Worm (Caenorhabditis elegans) whole organism, midembryonic: ENCODE results near the gene bus-12.

Source experiments
- T22C8.4 ChIP-seq: fragments of 200-800 bp; sonication (Bioruptor generic); IDR thresholded peaks from 2 replicates; pipeline ENCODE4 v1.3.6; 2022; ENCODE audit warnings: missing genetic modification characterization, missing compliant biosample characterization
- cog-1 ChIP-seq: sonication (generic microtip); optimal IDR thresholded peaks from 2 replicates; lab custom pipeline; 2016; ENCODE audit warnings: missing genetic modification characterization, missing compliant biosample characterization
- flt-1 ChIP-seq: fragments of 200-800 bp; sonication (Bioruptor generic); IDR thresholded peaks from 2 replicates; pipeline ENCODE4 v1.3.6; 2022; ENCODE audit warnings: missing genetic modification characterization, missing compliant biosample characterization
- klf-2 ChIP-seq: fragments of 200-800 bp; sonication (Bioruptor generic); conservative IDR thresholded peaks from 2 replicates; pipeline ENCODE4 v1.3.6; 2022; ENCODE audit warnings: missing genetic modification reagents, missing genetic modification characterization, missing compliant biosample characterization
- med-1 ChIP-seq: sonication (generic microtip); optimal IDR thresholded peaks from 2 replicates; lab custom pipeline; 2017; ENCODE audit warnings: missing genetic modification characterization, mild to moderate bottlenecking, missing compliant biosample characterization, antibody characterized with exemption, missing genetic modification reagents; ENCODE audit not compliant: insufficient read depth
- ref-1 ChIP-seq: fragments of 200-800 bp; sonication (Bioruptor generic); conservative IDR thresholded peaks from 2 replicates; pipeline ENCODE4 v1.3.6; 2022; ENCODE audit warnings: missing genetic modification reagents, missing genetic modification characterization, missing compliant biosample characterization
- tab-1 ChIP-seq: fragments of 200-800 bp; sonication (Bioruptor generic); IDR thresholded peaks from 2 replicates; pipeline ENCODE4 v1.3.6; 2022; ENCODE audit warnings: missing genetic modification characterization, missing compliant biosample characterization
- ztf-23 ChIP-seq: fragments of 200-800 bp; sonication (Bioruptor generic); IDR thresholded peaks from 2 replicates; pipeline ENCODE4 v1.3.6; 2022; ENCODE audit warnings: missing genetic modification reagents, missing genetic modification characterization, missing compliant biosample characterization
- ztf-29 ChIP-seq: fragments of 200-800 bp; sonication (Bioruptor generic); IDR thresholded peaks from 2 replicates; pipeline ENCODE4 v1.3.6; 2022; ENCODE audit warnings: missing genetic modification reagents, missing genetic modification characterization, missing compliant biosample characterization

The bus-12 gene

DNA sequence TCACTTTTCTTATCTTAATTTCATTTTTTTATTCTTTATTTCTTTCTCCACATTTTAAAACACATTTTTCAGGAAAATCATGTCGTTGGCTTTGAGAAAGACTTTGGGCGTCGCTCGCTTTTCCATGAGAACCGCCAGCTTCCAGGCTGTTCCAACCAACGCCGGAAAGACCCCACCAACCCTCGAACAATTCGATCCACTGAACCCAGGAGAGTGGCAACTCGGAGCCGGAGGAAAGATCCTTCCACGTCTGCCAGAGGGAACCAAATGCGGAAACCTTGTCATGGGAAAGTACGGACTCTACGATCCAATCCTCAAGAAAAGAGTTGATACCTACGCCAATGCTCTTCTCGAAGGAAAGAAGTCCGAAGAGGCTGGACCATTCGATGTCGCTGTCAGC lies 44.1 kb downstream of the bus-12 start, which contains the start of gene kdp-1:
TSS of gene kdp-1 (plus strand) at position 80 of the 400 bp plus-strand sequence.
- TF ChIP-seq ref-1: no peak
- TF ChIP-seq tab-1 (GFP tag; lab: Robert Waterston, UW): no peak

DNA sequence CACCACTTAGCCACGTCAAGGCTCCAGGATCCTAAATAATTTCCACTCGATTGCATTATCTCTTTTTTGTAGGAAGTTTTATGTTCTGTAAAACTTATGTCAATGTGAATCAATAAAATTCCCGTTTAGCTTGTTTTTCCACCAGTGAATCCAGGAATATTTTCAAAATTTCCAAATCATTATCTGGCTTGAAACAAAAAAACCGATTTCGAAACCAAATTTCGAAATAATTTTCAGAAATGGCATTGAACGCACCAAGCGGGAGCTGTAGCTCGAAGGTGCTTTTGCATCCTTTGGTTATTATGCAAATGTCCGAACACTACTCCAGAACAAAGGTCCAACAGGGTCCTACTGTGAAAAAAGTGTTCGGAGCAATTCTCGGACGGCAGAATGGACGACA lies 44.6 kb downstream of the bus-12 start, which contains the start of gene csn-6:
TSS of gene csn-6 (plus strand) at position 234 of the 400 bp plus-strand sequence.
- TF ChIP-seq klf-2 (GFP tag; lab: Robert Waterston, UW): no peak
- no peak for TF ChIP-seq med-1 (GFP tag; lab: Kevin White, UChicago)
- no peak for TF ChIP-seq T22C8.4 (GFP tag; lab: Robert Waterston, UW)
- TF ChIP-seq ref-1: no peak
- no peak for TF ChIP-seq ztf-29
- TF ChIP-seq ztf-23 (GFP tag; lab: Robert Waterston, UW): no peak
- TF ChIP-seq tab-1 (GFP tag; lab: Robert Waterston, UW): no peak
- no peak for TF ChIP-seq flt-1
- TF ChIP-seq cog-1 (tag; lab: Kevin White, UChicago): no peak

DNA sequence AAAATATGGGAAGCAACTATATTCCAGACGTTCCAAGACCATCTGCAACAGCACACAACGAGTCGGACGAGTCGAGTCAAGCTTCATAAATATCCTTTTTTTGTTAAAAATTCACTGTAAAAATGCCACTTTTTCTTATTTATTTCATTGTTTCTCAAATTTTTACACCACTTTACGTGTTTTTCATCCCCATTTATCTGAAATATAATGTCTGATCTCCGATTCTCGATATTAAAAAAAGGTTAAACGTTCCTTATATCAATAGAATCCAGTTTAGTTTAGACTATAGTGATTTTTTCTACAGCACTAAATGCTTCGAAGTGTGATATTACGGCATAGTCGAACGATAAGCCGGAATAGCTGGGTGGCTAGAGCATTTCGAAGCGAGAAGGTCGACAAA lies 47.5 kb downstream of the bus-12 start, which contains the start of gene Y67H2A.7:
TSS of gene Y67H2A.7 (plus strand) at position 301 of the 400 bp plus-strand sequence.
- TF ChIP-seq T22C8.4 (GFP tag; lab: Robert Waterston, UW): no peak
- TF ChIP-seq tab-1 (GFP tag; lab: Robert Waterston, UW): no peak
- TF ChIP-seq klf-2 (GFP tag; lab: Robert Waterston, UW): no peak
- TF ChIP-seq ztf-29: no peak
- TF ChIP-seq med-1 (GFP tag; lab: Kevin White, UChicago): no peak
- no peak for TF ChIP-seq cog-1 (tag; lab: Kevin White, UChicago)
- no peak for TF ChIP-seq flt-1
- TF ChIP-seq ref-1: no peak
- no peak for TF ChIP-seq ztf-23 (GFP tag; lab: Robert Waterston, UW)

DNA sequence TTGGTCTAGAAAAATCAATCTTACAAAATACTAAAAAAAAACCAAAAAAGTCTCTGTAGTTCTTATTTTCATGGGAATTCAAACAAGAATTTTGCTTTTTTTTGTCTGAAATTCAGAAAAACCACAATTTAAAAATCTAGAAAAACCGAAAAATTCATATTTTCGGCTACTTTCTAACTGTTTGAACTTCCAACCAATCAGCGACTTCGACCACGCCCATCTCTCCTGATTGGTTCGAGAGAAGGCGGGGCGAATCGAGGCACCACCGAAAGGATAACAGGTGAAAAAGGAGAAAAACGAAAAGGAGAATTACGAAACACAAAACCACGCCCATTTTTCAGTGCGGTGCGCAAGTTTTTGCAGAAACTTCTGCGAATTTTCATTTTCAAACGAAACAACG lies 48.8 kb downstream of the bus-12 start:
- no peak for TF ChIP-seq med-1 (GFP tag; lab: Kevin White, UChicago)
- no peak for TF ChIP-seq ztf-23 (GFP tag; lab: Robert Waterston, UW)
- TF ChIP-seq tab-1 (GFP tag; lab: Robert Waterston, UW): no peak
- TF ChIP-seq cog-1 (tag; lab: Kevin White, UChicago): no peak
- no peak for TF ChIP-seq ztf-29
- TF ChIP-seq flt-1: no peak
- TF ChIP-seq T22C8.4 (GFP tag; lab: Robert Waterston, UW): no peak
- no peak for TF ChIP-seq klf-2 (GFP tag; lab: Robert Waterston, UW)
- TF ChIP-seq ref-1: no peak
